Fruit fly (Drosophila melanogaster) whole organism, embryonic: ENCODE measurements around the gene twe.

Experiments
- Dp ChIP-seq: fragments of 200-800 bp; sonication (Bioruptor generic); optimal IDR thresholded peaks from 2 replicates; lab custom pipeline; 2018; ENCODE audit warnings: missing biosample characterization, mild to moderate bottlenecking, missing genetic modification characterization, moderate library complexity
- Mes4 ChIP-seq: fragments of 200-800 bp; sonication (Bioruptor generic); optimal IDR thresholded peaks from 2 replicates; lab custom pipeline; 2016; ENCODE audit warnings: missing biosample characterization, missing genetic modification characterization
- bcd ChIP-seq: fragments of 200-800 bp; sonication (Bioruptor generic); optimal IDR thresholded peaks from 2 replicates; lab custom pipeline; 2017; ENCODE audit warnings: missing biosample characterization, mild to moderate bottlenecking, missing genetic modification characterization
- ham ChIP-seq: fragments of 200-800 bp; sonication (Bioruptor generic); IDR thresholded peaks from 2 replicates; pipeline ENCODE4 v1.3.6; 2022; ENCODE audit warnings: missing biosample characterization, missing genetic modification characterization
- jing ChIP-seq: fragments of 200-800 bp; sonication (Bioruptor generic); optimal IDR thresholded peaks from 2 replicates; lab custom pipeline; 2018; ENCODE audit warnings: missing biosample characterization, mild to moderate bottlenecking, missing genetic modification characterization
- ranshi ChIP-seq: fragments of 200-800 bp; sonication (Bioruptor generic); IDR thresholded peaks from 2 replicates; pipeline ENCODE4 v1.3.6; 2022; ENCODE audit warnings: missing biosample characterization, missing genetic modification characterization
- tgo ChIP-seq: fragments of 200-800 bp; sonication (Bioruptor generic); IDR thresholded peaks from 3 replicates; pipeline ENCODE4 v1.3.6; 2022; ENCODE audit warnings: missing biosample characterization, missing genetic modification characterization

- no peak for TF ChIP-seq jing (GFP tag; lab: Kevin White, UChicago)
- peak; percentile 23 for TF ChIP-seq bcd
- no peak for TF ChIP-seq ranshi (GFP tag; lab: Robert Waterston, UW)
- no peak for TF ChIP-seq tgo
- TF ChIP-seq Mes4 (GFP tag; lab: Kevin White, UChicago) = no peak
- TF ChIP-seq Dp = no peak
- no peak for TF ChIP-seq ham (GFP tag; lab: Robert Waterston, UW)
Observed at dm6 chr2L:16284306-16285299, 22.9 kb upstream of the twe start.
